Fruit fly (Drosophila melanogaster) whole organism, embryonic: ENCODE data around the gene fd96Cb.

Source experiments
- Awh ChIP-seq: fragments of 200-800 bp; sonication (Bioruptor generic); IDR thresholded peaks from 2 replicates; pipeline ENCODE4, ENCODE4 v1.3.6; 2022; ENCODE audit warnings: missing biosample characterization, missing genetic modification characterization
- CG10209 ChIP-seq: fragments of 200-800 bp; sonication (Bioruptor generic); optimal IDR thresholded peaks from 3 replicates; lab custom pipeline; 2017; ENCODE audit warnings: missing biosample characterization, mild to moderate bottlenecking, missing genetic modification characterization, missing genetic modification reagents
- CG10321 ChIP-seq: fragments of 200-800 bp; sonication (Bioruptor generic); IDR thresholded peaks from 2 replicates; pipeline ENCODE4 v1.3.6; 2022; ENCODE audit warnings: missing biosample characterization, missing genetic modification characterization
- CG10366 ChIP-seq: fragments of 200-800 bp; sonication (Bioruptor generic); IDR thresholded peaks from 2 replicates; pipeline ENCODE4 v1.3.6; 2022; ENCODE audit warnings: missing biosample characterization, missing genetic modification characterization
- CG11695 ChIP-seq: fragments of 200-800 bp; sonication (Bioruptor generic); IDR thresholded peaks from 3 replicates; pipeline ENCODE4 v1.3.6; 2022; ENCODE audit warnings: missing biosample characterization, missing genetic modification characterization
- CG11723 ChIP-seq: fragments of 200-800 bp; sonication (Bioruptor generic); optimal IDR thresholded peaks from 2 replicates; lab custom pipeline; 2017; ENCODE audit warnings: missing biosample characterization, mild to moderate bottlenecking, missing genetic modification characterization
- CG12071 ChIP-seq: fragments of 200-800 bp; sonication (Bioruptor generic); optimal IDR thresholded peaks from 3 replicates; lab custom pipeline; 2018; ENCODE audit warnings: missing biosample characterization, mild to moderate bottlenecking, missing genetic modification characterization
- CG16815 ChIP-seq: fragments of 200-800 bp; sonication (Bioruptor generic); optimal IDR thresholded peaks from 3 replicates; lab custom pipeline; 2017; ENCODE audit warnings: missing biosample characterization, mild to moderate bottlenecking, missing genetic modification characterization
- CG1832 ChIP-seq: fragments of 200-800 bp; sonication (Bioruptor generic); optimal IDR thresholded peaks from 2 replicates; lab custom pipeline; 2017; ENCODE audit warnings: missing biosample characterization, mild to moderate bottlenecking, missing genetic modification characterization, inconsistent platforms
- CG2199 ChIP-seq: fragments of 200-800 bp; sonication (Bioruptor generic); IDR thresholded peaks from 3 replicates; pipeline ENCODE4 v1.3.6; 2022; ENCODE audit warnings: missing biosample characterization, missing genetic modification characterization
- CG34224 ChIP-seq: fragments of 200-800 bp; sonication (Bioruptor generic); IDR thresholded peaks from 3 replicates; pipeline ENCODE4 v1.3.6; 2022; ENCODE audit warnings: missing biosample characterization, missing genetic modification characterization; ENCODE audit not compliant: partially characterized antibody
- CG4328 ChIP-seq: fragments of 200-800 bp; sonication (Bioruptor generic); optimal IDR thresholded peaks from 3 replicates; lab custom pipeline; 2017; ENCODE audit warnings: missing biosample characterization, missing genetic modification reagents, missing genetic modification characterization
- CG5180 ChIP-seq: fragments of 200-800 bp; sonication (Bioruptor generic); optimal IDR thresholded peaks from 3 replicates; lab custom pipeline; 2017; ENCODE audit warnings: missing biosample characterization, missing genetic modification characterization, mild to moderate bottlenecking, moderate library complexity, missing genetic modification reagents
- CG9437 ChIP-seq: fragments of 200-800 bp; sonication (Bioruptor generic); optimal IDR thresholded peaks from 2 replicates; lab custom pipeline; 2018; ENCODE audit warnings: missing biosample characterization, mild to moderate bottlenecking, missing genetic modification characterization
- CoRest ChIP-seq: fragments of 200-800 bp; sonication (Bioruptor generic); optimal IDR thresholded peaks from 3 replicates; lab custom pipeline; 2018; ENCODE audit warnings: missing biosample characterization, mild to moderate bottlenecking, missing genetic modification characterization, moderate library complexity
- HLH54F ChIP-seq: fragments of 200-800 bp; sonication (Bioruptor generic); optimal IDR thresholded peaks from 3 replicates; lab custom pipeline; 2016; ENCODE audit warnings: missing biosample characterization, missing genetic modification characterization
- Jarid2 ChIP-seq: fragments of 200-800 bp; sonication (Bioruptor generic); optimal IDR thresholded peaks from 3 replicates; lab custom pipeline; 2017; ENCODE audit warnings: mild to moderate bottlenecking, missing biosample characterization, missing genetic modification reagents, missing genetic modification characterization
- Lim3 ChIP-seq: fragments of 200-800 bp; sonication (Bioruptor generic); IDR thresholded peaks from 2 replicates; pipeline ENCODE4 v1.3.6; 2022; ENCODE audit warnings: missing biosample characterization, missing genetic modification characterization
- Med ChIP-seq: fragments of 200-800 bp; sonication (Bioruptor generic); peaks from one replicate; lab custom pipeline; 2016; ENCODE audit warnings: missing biosample characterization, missing genetic modification characterization, mild to moderate bottlenecking, inconsistent platforms, moderate library complexity
- Nf-YA ChIP-seq: fragments of 200-800 bp; sonication (Bioruptor generic); IDR thresholded peaks from 2 replicates; pipeline ENCODE4 v1.3.6; 2022; ENCODE audit warnings: missing biosample characterization, missing genetic modification characterization
- Nf-YB ChIP-seq: fragments of 200-800 bp; sonication (Bioruptor generic); optimal IDR thresholded peaks from 3 replicates; lab custom pipeline; 2019; ENCODE audit warnings: missing biosample characterization, mild to moderate bottlenecking, missing genetic modification characterization, moderate library complexity
- Nf-YC ChIP-seq: fragments of 200-800 bp; optimal IDR thresholded peaks from 3 replicates; lab custom pipeline; 2019; ENCODE audit warnings: missing biosample characterization, mild to moderate bottlenecking, missing genetic modification characterization, moderate library complexity
- Trl ChIP-seq, 3 experiments: fragments of >200 bp in 2 of 3; fragments of 200-800 bp in 1 of 3; sonication (Bioruptor generic) in 1 of 3; optimal IDR thresholded peaks; 2 replicates in 1 of 3; 3 replicates in 2 of 3; lab custom pipeline; 2016 to 2017; ENCODE audit warnings: missing biosample characterization in 1 of 3, missing genetic modification characterization in 1 of 3
- aop ChIP-seq: fragments of 200-800 bp; sonication (Bioruptor generic); IDR thresholded peaks from 2 replicates; pipeline ENCODE4 v1.3.6; 2022; ENCODE audit warnings: missing biosample characterization, missing genetic modification characterization
- ato ChIP-seq: fragments of 200-800 bp; sonication (Bioruptor generic); IDR thresholded peaks from 2 replicates; pipeline ENCODE4 v1.3.6; 2022; ENCODE audit warnings: missing biosample characterization, missing genetic modification characterization; ENCODE audit not compliant: partially characterized antibody
- bbx ChIP-seq: fragments of 200-800 bp; sonication (Bioruptor generic); IDR thresholded peaks from 2 replicates; pipeline ENCODE4 v1.3.6; 2022; ENCODE audit warnings: missing biosample characterization, missing genetic modification characterization; ENCODE audit not compliant: partially characterized antibody
- cg ChIP-seq: fragments of 200-800 bp; sonication (Bioruptor generic); optimal IDR thresholded peaks from 3 replicates; lab custom pipeline; 2019; ENCODE audit warnings: missing biosample characterization, mild to moderate bottlenecking, missing genetic modification characterization, moderate library complexity
- crol ChIP-seq: fragments of 200-800 bp; sonication (Bioruptor generic); IDR thresholded peaks from 2 replicates; pipeline ENCODE4 v1.3.6; 2022; ENCODE audit warnings: missing biosample characterization, missing genetic modification characterization
- dan ChIP-seq: fragments of 200-800 bp; sonication (Bioruptor generic); IDR thresholded peaks from 2 replicates; pipeline ENCODE4 v1.3.6; 2022; ENCODE audit warnings: missing biosample characterization, missing genetic modification characterization
- ftz-f1 ChIP-seq: fragments of 200-800 bp; sonication (Bioruptor generic); optimal IDR thresholded peaks from 2 replicates; lab custom pipeline; 2016; ENCODE audit warnings: missing biosample characterization, missing genetic modification characterization
- grn ChIP-seq: fragments of 200-800 bp; sonication (Bioruptor generic); optimal IDR thresholded peaks from 3 replicates; lab custom pipeline; 2017; ENCODE audit warnings: missing biosample characterization, missing genetic modification characterization
- hkb ChIP-seq, 2 experiments: fragments of 200-800 bp in 1 of 2; fragments of >200 bp in 1 of 2; sonication (Bioruptor generic) in 1 of 2; IDR thresholded peaks in 1 of 2; optimal IDR thresholded peaks in 1 of 2; 2 replicates each; pipeline versions ENCODE4 v1.3.6 to Lab custom; 2017 to 2022; ENCODE audit warnings: missing biosample characterization in 1 of 2, missing genetic modification characterization in 1 of 2
- jing ChIP-seq: fragments of 200-800 bp; sonication (Bioruptor generic); optimal IDR thresholded peaks from 2 replicates; lab custom pipeline; 2018; ENCODE audit warnings: missing biosample characterization, mild to moderate bottlenecking, missing genetic modification characterization
- psq ChIP-seq: fragments of 200-800 bp; sonication (Bioruptor generic); optimal IDR thresholded peaks from 2 replicates; lab custom pipeline; 2017; ENCODE audit warnings: missing biosample characterization, missing genetic modification characterization
- row ChIP-seq: fragments of 200-800 bp; sonication (Bioruptor generic); IDR thresholded peaks from 3 replicates; pipeline ENCODE4 v1.3.6; 2022; ENCODE audit warnings: missing biosample characterization, missing genetic modification characterization
- sens ChIP-seq: fragments of 200-800 bp; sonication (Bioruptor generic); peaks from one replicate; lab custom pipeline; 2016; ENCODE audit warnings: missing biosample characterization, missing genetic modification characterization
- seq ChIP-seq: fragments of 200-800 bp; sonication (Bioruptor generic); IDR thresholded peaks from 2 replicates; pipeline ENCODE4 v1.3.6; 2022; ENCODE audit warnings: missing biosample characterization, missing genetic modification characterization
- sna ChIP-seq: fragments of 200-800 bp; sonication (Bioruptor generic); IDR thresholded peaks from 2 replicates; pipeline ENCODE4 v1.3.6; 2022; ENCODE audit warnings: missing biosample characterization, missing genetic modification characterization; ENCODE audit not compliant: partially characterized antibody
- stc ChIP-seq: fragments of 200-800 bp; sonication (Bioruptor generic); IDR thresholded peaks from 2 replicates; pipeline ENCODE4 v1.3.6; 2022; ENCODE audit warnings: missing biosample characterization, missing genetic modification characterization
- twi ChIP-seq: fragments of 200-800 bp; optimal IDR thresholded peaks from 2 replicates; lab custom pipeline; 2019; ENCODE audit warnings: missing biosample characterization, mild to moderate bottlenecking, missing genetic modification characterization, moderate library complexity
- wek ChIP-seq: fragments of 200-800 bp; sonication (Bioruptor generic); optimal IDR thresholded peaks from 3 replicates; lab custom pipeline; 2018; ENCODE audit warnings: missing biosample characterization, mild to moderate bottlenecking, missing genetic modification characterization, moderate library complexity
- zf30C ChIP-seq: fragments of 200-800 bp; sonication (Bioruptor generic); optimal IDR thresholded peaks from 3 replicates; lab custom pipeline; 2018; ENCODE audit warnings: missing biosample characterization, mild to moderate bottlenecking, missing genetic modification characterization

The fd96Cb gene

DNA sequence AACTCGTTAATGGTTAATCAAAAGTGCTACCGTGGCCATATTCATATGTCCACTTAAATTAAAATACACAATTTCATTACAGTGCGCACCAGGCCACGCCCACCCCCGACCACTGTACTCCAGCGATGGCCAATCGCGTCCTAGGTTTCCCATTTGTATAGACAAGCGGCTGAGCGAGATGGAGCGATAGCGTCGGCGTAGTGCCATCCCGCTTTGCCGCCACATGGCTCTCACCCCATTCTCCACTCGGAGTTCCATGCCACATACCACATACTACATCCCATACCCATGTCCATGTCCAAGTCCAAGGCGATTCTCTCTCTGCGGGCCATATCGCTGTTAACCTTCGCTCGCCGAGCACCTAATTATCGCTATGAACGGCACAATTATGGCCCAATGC is 14.4 kb upstream of the fd96Cb start:
- TF ChIP-seq Nf-YA (GFP tag; lab: Robert Waterston, UW) (peak; percentile 99), Lim3 (GFP tag; lab: Robert Waterston, UW) (no peak), hkb (optimal IDR thresholded peaks at IDR 0.05; lab: Kevin White, UChicago) (no peak), hkb (GFP tag; IDR thresholded peaks at IDR 0.05; lab: Robert Waterston, UW) (peak; percentile 24; the same call in 1 of the 2 replicates), sens (GFP tag; lab: Kevin White, UChicago) (peak; percentile 37), row (peak; percentile 20; the same call in 1 of the 3 replicates), CoRest (peak; percentile 43), sna (GFP tag; lab: Robert Waterston, UW) (no peak), aop (GFP tag; lab: Robert Waterston, UW) (no peak), wek (GFP tag; lab: Kevin White, UChicago) (peak; percentile 22), Nf-YB (GFP tag; lab: Kevin White, UChicago) (peak; percentile 100), Awh (0 out of 2 replicates have a peak, but pooled peaks have one; percentile 8), jing (GFP tag; lab: Kevin White, UChicago) (peak; percentile 85), dan (GFP tag; lab: Robert Waterston, UW) (no peak), seq (peak; percentile 44; the same call in 1 of the 2 replicates), CG10366 (GFP tag; lab: Robert Waterston, UW) (no peak), Nf-YC (tag; lab: Kevin White, UChicago) (peak; percentile 100), ato (GFP tag; lab: Robert Waterston, UW) (0 out of 2 replicates have a peak, but pooled peaks have one; percentile 25), CG5180 (no peak), CG11723 (no peak), HLH54F (GFP tag; lab: Kevin White, UChicago) (no peak), Jarid2 (GFP tag; lab: Kevin White, UChicago) (peak; percentile 92), CG11695 (GFP tag; lab: Robert Waterston, UW) (0 out of 3 replicates have a peak, but pooled peaks have one; percentile 11), CG4328 (GFP tag; lab: Kevin White, UChicago) (no peak), CG10321 (GFP tag; lab: Robert Waterston, UW) (peak; percentile 98), Med (peak; percentile 80), ftz-f1 (GFP tag; lab: Kevin White, UChicago) (peak; percentile 39), stc (GFP tag; lab: Robert Waterston, UW) (peak; percentile 37; the same call in 1 of the 2 replicates), CG9437 (GFP tag; lab: Kevin White, UChicago) (no peak), cg (GFP tag; lab: Kevin White, UChicago) (peak; percentile 40), CG16815 (no peak), twi (tag; lab: Kevin White, UChicago) (peak; percentile 47), CG2199 (GFP tag; lab: Robert Waterston, UW) (peak; percentile 75; the same call in 1 of the 3 replicates), zf30C (GFP tag; lab: Kevin White, UChicago) (peak; percentile 41), CG10209 (GFP tag; lab: Kevin White, UChicago) (no peak), CG34224 (GFP tag; lab: Robert Waterston, UW) (peak; percentile 41; the same call in 1 of the 3 replicates), psq (GFP tag; lab: Kevin White, UChicago) (no peak), bbx (peak; percentile 41; the same call in 1 of the 2 replicates), CG1832 (GFP tag; lab: Kevin White, UChicago) (peak; percentile 94)
- TF ChIP-seq, all 482 proteins: peak for 25

DNA sequence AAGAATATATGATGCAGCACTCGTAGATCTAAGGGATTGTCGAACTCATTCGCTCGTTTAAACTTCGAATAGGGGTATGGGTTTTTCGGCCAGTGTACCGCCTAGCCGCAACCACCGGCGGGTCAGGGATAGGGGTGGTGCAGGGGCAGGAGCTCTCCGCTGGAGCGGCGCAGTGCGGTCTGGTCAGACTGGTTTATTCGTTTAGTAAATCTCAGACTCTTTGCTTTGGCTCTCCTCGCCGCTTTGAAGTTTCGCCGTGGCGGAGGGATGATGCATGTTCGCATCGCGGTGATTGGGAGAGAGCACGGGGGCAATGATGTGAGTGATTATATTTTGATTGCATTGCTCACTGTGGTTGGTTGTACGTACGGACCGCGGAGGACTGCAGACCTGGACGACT is 12.5 kb upstream of the fd96Cb start, which contains the start of gene fd96Ca:
fd96Ca (plus strand) TSS at position 337 of the 400 bp plus-strand sequence.
- TF ChIP-seq CG12071, result no peak
- peak; percentile 84; the same call in 1 of the 2 replicates for TF ChIP-seq crol (GFP tag; lab: Robert Waterston, UW)
- TF ChIP-seq Nf-YB (GFP tag; lab: Kevin White, UChicago), result peak; percentile 95
- TF ChIP-seq grn (GFP tag; lab: Kevin White, UChicago), result no peak
- peak; percentile 83 for TF ChIP-seq zf30C (GFP tag; lab: Kevin White, UChicago)
- peak in 1 of 2 experiments; percentile 22 for TF ChIP-seq Trl (optimal IDR thresholded peaks at IDR 0.05; lab: Kevin White, UChicago)
- TF ChIP-seq Trl (GFP tag; optimal IDR thresholded peaks at IDR 0.05; lab: Kevin White, UChicago), result no peak
- peak; percentile 92 for TF ChIP-seq Nf-YC (tag; lab: Kevin White, UChicago)
- TF ChIP-seq, all 482 proteins: peak for 5
